Fruit fly (Drosophila melanogaster) whole organism, embryonic: ENCODE data around the gene CG31886.

Source experiments
- Ada2b ChIP-seq: fragments of 200-800 bp; sonication (Bioruptor generic); IDR thresholded peaks from 2 replicates; pipeline ENCODE4 v1.3.6; 2022; ENCODE audit warnings: missing biosample characterization, missing genetic modification characterization
- Adf1 ChIP-seq: fragments of 200-800 bp; sonication (Bioruptor generic); IDR thresholded peaks from 2 replicates; pipeline ENCODE4 v1.3.6; 2022; ENCODE audit warnings: missing biosample characterization, missing genetic modification characterization
- Bteb2 ChIP-seq: fragments of 200-800 bp; sonication (Bioruptor generic); optimal IDR thresholded peaks from 2 replicates; lab custom pipeline; 2016; ENCODE audit warnings: missing biosample characterization, missing genetic modification characterization
- CG1024 ChIP-seq: fragments of 200-800 bp; sonication (Bioruptor generic); IDR thresholded peaks from 2 replicates; pipeline ENCODE4 v1.3.6; 2022; ENCODE audit warnings: missing biosample characterization, missing genetic modification characterization
- CG10267 ChIP-seq: fragments of 200-800 bp; sonication (Bioruptor generic); optimal IDR thresholded peaks from 2 replicates; lab custom pipeline; 2018; ENCODE audit warnings: missing biosample characterization, mild to moderate bottlenecking, missing genetic modification characterization, moderate library complexity
- CG10959 ChIP-seq: fragments of 200-800 bp; sonication (Bioruptor generic); IDR thresholded peaks from 2 replicates; pipeline ENCODE4 v1.3.6; 2022; ENCODE audit warnings: missing biosample characterization, missing genetic modification characterization
- CG12236 ChIP-seq: fragments of 200-800 bp; sonication (Bioruptor generic); optimal IDR thresholded peaks from 2 replicates; lab custom pipeline; 2016; ENCODE audit warnings: missing biosample characterization, missing genetic modification characterization
- CG12744 ChIP-seq: fragments of 200-800 bp; sonication (Bioruptor generic); optimal IDR thresholded peaks from 2 replicates; lab custom pipeline; 2016; ENCODE audit warnings: missing biosample characterization, missing genetic modification characterization
- CG13894 ChIP-seq: fragments of 200-800 bp; sonication (Bioruptor generic); optimal IDR thresholded peaks from 3 replicates; lab custom pipeline; 2018; ENCODE audit warnings: missing biosample characterization, mild to moderate bottlenecking, missing genetic modification characterization, moderate library complexity
- CG17829 ChIP-seq: fragments of 200-800 bp; optimal IDR thresholded peaks from 2 replicates; lab custom pipeline; 2019; ENCODE audit warnings: missing biosample characterization, mild to moderate bottlenecking, missing genetic modification characterization, moderate library complexity
- CG18764 ChIP-seq: fragments of 200-800 bp; sonication (Bioruptor generic); optimal IDR thresholded peaks from 3 replicates; lab custom pipeline; 2016; ENCODE audit warnings: missing biosample characterization, missing genetic modification characterization
- CG2202 ChIP-seq: fragments of 200-800 bp; sonication (Bioruptor generic); optimal IDR thresholded peaks from 2 replicates; lab custom pipeline; 2018; ENCODE audit warnings: missing biosample characterization, mild to moderate bottlenecking, missing genetic modification characterization
- CG2712 ChIP-seq: fragments of 200-800 bp; optimal IDR thresholded peaks from 3 replicates; lab custom pipeline; 2019; ENCODE audit warnings: missing biosample characterization, mild to moderate bottlenecking, missing genetic modification characterization, moderate library complexity
- CG2875 ChIP-seq: fragments of 200-800 bp; sonication (Bioruptor generic); optimal IDR thresholded peaks from 2 replicates; lab custom pipeline; 2017; ENCODE audit warnings: missing biosample characterization, mild to moderate bottlenecking, missing genetic modification characterization, missing genetic modification reagents
- CG3281 ChIP-seq: fragments of 200-800 bp; sonication (Bioruptor generic); optimal IDR thresholded peaks from 3 replicates; lab custom pipeline; 2017; ENCODE audit warnings: missing biosample characterization, mild to moderate bottlenecking, missing genetic modification characterization
- CG3838 ChIP-seq: fragments of 200-800 bp; sonication (Bioruptor generic); optimal IDR thresholded peaks from 3 replicates; lab custom pipeline; 2016; ENCODE audit warnings: missing biosample characterization, missing genetic modification characterization
- CG4404 ChIP-seq: fragments of 200-800 bp; sonication (Bioruptor generic); IDR thresholded peaks from 2 replicates; pipeline ENCODE4 v1.3.6; 2022; ENCODE audit warnings: missing biosample characterization, missing genetic modification characterization
- CG5245 ChIP-seq: fragments of 200-800 bp; sonication (Bioruptor generic); optimal IDR thresholded peaks from 3 replicates; lab custom pipeline; 2016; ENCODE audit warnings: missing biosample characterization, missing genetic modification characterization
- CG8388 ChIP-seq: fragments of 200-800 bp; sonication (Bioruptor generic); optimal IDR thresholded peaks from 2 replicates; lab custom pipeline; 2019; ENCODE audit warnings: missing biosample characterization, mild to moderate bottlenecking, missing genetic modification characterization, moderate library complexity
- CG8478 ChIP-seq: fragments of >200 bp; optimal IDR thresholded peaks from 2 replicates; lab custom pipeline; 2018
- CG8765 ChIP-seq: fragments of 200-800 bp; sonication (Bioruptor generic); IDR thresholded peaks from 2 replicates; pipeline ENCODE4 v1.3.6; 2022; ENCODE audit warnings: missing biosample characterization, missing genetic modification characterization
- CG9215 ChIP-seq: fragments of 200-800 bp; sonication (Bioruptor generic); IDR thresholded peaks from 2 replicates; pipeline ENCODE4 v1.3.6; 2022; ENCODE audit warnings: missing biosample characterization, missing genetic modification characterization
- Deaf1 ChIP-seq: fragments of 200-800 bp; optimal IDR thresholded peaks from 3 replicates; lab custom pipeline; 2019; ENCODE audit warnings: missing biosample characterization, mild to moderate bottlenecking, missing genetic modification characterization, moderate library complexity
- Dip2 ChIP-seq: fragments of 200-800 bp; sonication (Bioruptor generic); IDR thresholded peaks from 2 replicates; pipeline ENCODE4 v1.3.6; 2022; ENCODE audit warnings: missing biosample characterization, missing genetic modification characterization
- Doc3 ChIP-seq: fragments of 200-800 bp; sonication (Bioruptor generic); IDR thresholded peaks from 3 replicates; pipeline ENCODE4 v1.3.6; 2022; ENCODE audit warnings: missing biosample characterization, missing genetic modification characterization; ENCODE audit not compliant: partially characterized antibody
- Lim3 ChIP-seq: fragments of 200-800 bp; sonication (Bioruptor generic); IDR thresholded peaks from 2 replicates; pipeline ENCODE4 v1.3.6; 2022; ENCODE audit warnings: missing biosample characterization, missing genetic modification characterization
- Mrtf ChIP-seq: fragments of 200-800 bp; sonication (Bioruptor generic); IDR thresholded peaks from 3 replicates; pipeline ENCODE4 v1.3.6; 2022; ENCODE audit warnings: missing biosample characterization, missing genetic modification characterization
- NC2α ChIP-seq: fragments of 200-800 bp; sonication (Bioruptor generic); optimal IDR thresholded peaks from 2 replicates; lab custom pipeline; 2016; ENCODE audit warnings: missing biosample characterization, missing genetic modification characterization
- Pdp1 ChIP-seq, 2 experiments: fragments of 200-800 bp; sonication (Bioruptor generic); optimal IDR thresholded peaks; 3 replicates each; lab custom pipeline; 2016; ENCODE audit warnings: missing biosample characterization in 2 of 2, missing genetic modification characterization in 2 of 2, mild to moderate bottlenecking in 1 of 2, moderate library complexity in 1 of 2
- Six4 ChIP-seq: fragments of 200-800 bp; sonication (Bioruptor generic); optimal IDR thresholded peaks from 2 replicates; lab custom pipeline; 2016; ENCODE audit warnings: missing biosample characterization, missing genetic modification characterization
- Sry-β ChIP-seq: fragments of 200-800 bp; sonication (Bioruptor generic); optimal IDR thresholded peaks from 2 replicates; lab custom pipeline; 2018; ENCODE audit warnings: missing biosample characterization, mild to moderate bottlenecking, missing genetic modification characterization, moderate library complexity
- al ChIP-seq: fragments of 200-800 bp; sonication (Bioruptor generic); IDR thresholded peaks from 2 replicates; pipeline ENCODE4 v1.3.6; 2022; ENCODE audit warnings: missing biosample characterization, missing genetic modification characterization
- bab2 ChIP-seq: fragments of 200-800 bp; sonication (Bioruptor generic); optimal IDR thresholded peaks from 2 replicates; lab custom pipeline; 2016; ENCODE audit warnings: missing biosample characterization, missing genetic modification characterization
- chn ChIP-seq: fragments of 200-800 bp; sonication (Bioruptor generic); optimal IDR thresholded peaks from 2 replicates; lab custom pipeline; 2016; ENCODE audit warnings: missing biosample characterization, missing genetic modification characterization
- crol ChIP-seq: fragments of 200-800 bp; sonication (Bioruptor generic); IDR thresholded peaks from 2 replicates; pipeline ENCODE4 v1.3.6; 2022; ENCODE audit warnings: missing biosample characterization, missing genetic modification characterization
- dmrt99B ChIP-seq: fragments of 200-800 bp; sonication (Bioruptor generic); optimal IDR thresholded peaks from 2 replicates; lab custom pipeline; 2018; ENCODE audit warnings: missing biosample characterization, mild to moderate bottlenecking, missing genetic modification characterization, moderate library complexity
- en ChIP-seq: fragments of 200-800 bp; sonication (Bioruptor generic); optimal IDR thresholded peaks from 2 replicates; lab custom pipeline; 2016; ENCODE audit warnings: missing biosample characterization, missing genetic modification characterization
- gce ChIP-seq: fragments of 200-800 bp; sonication (Bioruptor generic); IDR thresholded peaks from 3 replicates; pipeline ENCODE4 v1.3.6; 2022; ENCODE audit warnings: missing biosample characterization, missing genetic modification characterization
- kay ChIP-seq: fragments of 200-800 bp; sonication (Bioruptor generic); optimal IDR thresholded peaks from 2 replicates; lab custom pipeline; 2016; ENCODE audit warnings: missing biosample characterization, missing genetic modification characterization
- kni ChIP-seq: fragments of 200-800 bp; sonication (Bioruptor generic); optimal IDR thresholded peaks from 3 replicates; lab custom pipeline; 2017; ENCODE audit warnings: mild to moderate bottlenecking, missing biosample characterization, missing genetic modification reagents, missing genetic modification characterization
- lilli ChIP-seq: fragments of 200-800 bp; sonication (Bioruptor generic); optimal IDR thresholded peaks from 3 replicates; lab custom pipeline; 2016; ENCODE audit warnings: missing biosample characterization, missing genetic modification characterization
- nmo ChIP-seq: fragments of 200-800 bp; sonication (Bioruptor generic); optimal IDR thresholded peaks from 2 replicates; lab custom pipeline; 2018; ENCODE audit warnings: missing biosample characterization, mild to moderate bottlenecking, missing genetic modification characterization, moderate library complexity
- nom ChIP-seq: fragments of 200-800 bp; sonication (Bioruptor generic); optimal IDR thresholded peaks from 2 replicates; lab custom pipeline; 2017; ENCODE audit warnings: missing biosample characterization, missing genetic modification characterization, mild to moderate bottlenecking, moderate library complexity, missing genetic modification reagents
- otp ChIP-seq: fragments of 200-800 bp; sonication (Bioruptor generic); IDR thresholded peaks from 3 replicates; pipeline ENCODE4, ENCODE4 v1.3.6; 2022; ENCODE audit warnings: missing biosample characterization, missing genetic modification characterization
- repo ChIP-seq: fragments of 200-800 bp; sonication (Bioruptor generic); optimal IDR thresholded peaks from 2 replicates; lab custom pipeline; 2016; ENCODE audit warnings: missing biosample characterization, missing genetic modification characterization
- salm ChIP-seq: fragments of 200-800 bp; sonication (Bioruptor generic); optimal IDR thresholded peaks from 2 replicates; lab custom pipeline; 2018; ENCODE audit warnings: missing biosample characterization, mild to moderate bottlenecking, missing genetic modification characterization
- sc ChIP-seq, 3 experiments: fragments of >200 bp in 2 of 3; fragments of 200-800 bp in 1 of 3; sonication (Bioruptor generic) in 1 of 3; optimal IDR thresholded peaks; 2 replicates in 2 of 3; 3 replicates in 1 of 3; lab custom pipeline; 2017; ENCODE audit warnings: mild to moderate bottlenecking in 1 of 3, missing biosample characterization in 1 of 3, missing genetic modification characterization in 1 of 3, missing genetic modification reagents in 1 of 3
- schlank ChIP-seq: fragments of 200-800 bp; sonication (Bioruptor generic); optimal IDR thresholded peaks from 2 replicates; lab custom pipeline; 2018; ENCODE audit warnings: missing biosample characterization, mild to moderate bottlenecking, missing genetic modification characterization
- stc ChIP-seq: fragments of 200-800 bp; sonication (Bioruptor generic); IDR thresholded peaks from 2 replicates; pipeline ENCODE4 v1.3.6; 2022; ENCODE audit warnings: missing biosample characterization, missing genetic modification characterization
- tna ChIP-seq: fragments of 200-800 bp; sonication (Bioruptor generic); IDR thresholded peaks from 2 replicates; pipeline ENCODE4 v1.3.6; 2022; ENCODE audit warnings: missing biosample characterization, missing genetic modification characterization; ENCODE audit not compliant: partially characterized antibody
- tx ChIP-seq: fragments of 200-800 bp; sonication (Bioruptor generic); optimal IDR thresholded peaks from 2 replicates; lab custom pipeline; 2016; ENCODE audit warnings: missing biosample characterization, missing genetic modification characterization

The CG31886 gene

DNA sequence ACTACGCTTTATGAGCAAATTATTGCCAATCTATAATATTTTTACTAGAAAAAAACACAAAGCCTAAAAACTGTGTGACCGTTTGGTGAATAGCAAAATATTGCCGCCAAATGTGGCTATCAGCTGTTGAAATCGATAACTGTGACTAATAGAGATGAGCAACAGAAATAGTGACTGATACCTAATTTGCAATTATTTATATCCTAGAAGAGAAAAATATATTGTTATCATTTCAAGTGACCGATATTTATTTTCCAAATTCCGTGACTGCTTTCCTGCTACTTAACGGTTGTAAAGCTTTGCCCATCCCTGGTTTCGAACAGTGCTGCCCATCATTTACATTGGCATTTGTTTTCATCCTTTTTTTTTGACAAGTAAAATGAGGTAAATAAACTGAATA lies 38.4 kb upstream of the CG31886 start, which contains the start of the genes alien and CG18661 (continued):
- TF ChIP-seq Mrtf (peak; percentile 81), repo (GFP tag; lab: Kevin White, UChicago) (peak; percentile 84), crol (GFP tag; lab: Robert Waterston, UW) (peak; percentile 66), CG17829 (tag; lab: Kevin White, UChicago) (peak; percentile 64), stc (GFP tag; lab: Robert Waterston, UW) (peak; percentile 60), NC2α (GFP tag; lab: Kevin White, UChicago) (peak; percentile 36), bab2 (GFP tag; lab: Kevin White, UChicago) (peak; percentile 80), CG10959 (peak; percentile 88), CG4404 (GFP tag; lab: Robert Waterston, UW) (peak; percentile 87), tx (GFP tag; lab: Kevin White, UChicago) (peak; percentile 95), Sry-β (GFP tag; lab: Kevin White, UChicago) (peak; percentile 70), sc (optimal IDR thresholded peaks at IDR 0.05; lab: Kevin White, UChicago) (no peak), sc (GFP tag; optimal IDR thresholded peaks at IDR 0.05; lab: Kevin White, UChicago) (no peak), Dip2 (GFP tag; lab: Robert Waterston, UW) (no peak), nom (GFP tag; lab: Kevin White, UChicago) (no peak), CG2712 (tag; lab: Kevin White, UChicago) (peak; percentile 70), Pdp1 (GFP tag; optimal IDR thresholded peaks at IDR 0.05; lab: Kevin White, UChicago) (peak; percentile 75 to 97), CG1024 (GFP tag; lab: Robert Waterston, UW) (peak; percentile 95), CG10267 (tag; lab: Kevin White, UChicago) (peak; percentile 78), Ada2b (GFP tag; lab: Robert Waterston, UW) (peak; percentile 96), Lim3 (peak; percentile 82), CG8388 (GFP tag; lab: Kevin White, UChicago) (peak; percentile 46), CG2875 (GFP tag; lab: Kevin White, UChicago) (peak; percentile 11), CG8478 (lab: Kevin White, UChicago) (no peak), Bteb2 (GFP tag; lab: Kevin White, UChicago) (peak; percentile 67), kay (GFP tag; lab: Kevin White, UChicago) (peak; percentile 96), CG5245 (GFP tag; lab: Kevin White, UChicago) (peak; percentile 28), schlank (tag; lab: Kevin White, UChicago) (peak; percentile 66), Adf1 (GFP tag; lab: Robert Waterston, UW) (peak; percentile 55), lilli (GFP tag; lab: Kevin White, UChicago) (peak; percentile 96), al (GFP tag; lab: Robert Waterston, UW) (peak; percentile 88), CG12236 (GFP tag; lab: Kevin White, UChicago) (peak; percentile 60), chn (peak; percentile 86), CG3838 (GFP tag; lab: Kevin White, UChicago) (peak; percentile 74), CG9215 (GFP tag; lab: Robert Waterston, UW) (peak; percentile 90), nmo (peak; percentile 82), Six4 (GFP tag; lab: Kevin White, UChicago) (peak; percentile 45), CG8765 (GFP tag; lab: Robert Waterston, UW) (peak; percentile 88), CG18764 (GFP tag; lab: Kevin White, UChicago) (peak; percentile 48), CG13894 (tag; lab: Kevin White, UChicago) (peak; percentile 72), CG12744 (peak; percentile 91), en (peak; percentile 47), CG2202 (tag; lab: Kevin White, UChicago) (no peak), CG3281 (GFP tag; lab: Kevin White, UChicago) (peak; percentile 35), Deaf1 (tag; lab: Kevin White, UChicago) (peak; percentile 14), dmrt99B (peak; percentile 76), kni (GFP tag; lab: Kevin White, UChicago) (no peak), tna (GFP tag; lab: Robert Waterston, UW) (no peak), Doc3 (GFP tag; lab: Robert Waterston, UW) (no peak), otp (peak; percentile 90), salm (tag; lab: Kevin White, UChicago) (peak; percentile 21), gce (GFP tag; lab: Robert Waterston, UW) (peak; percentile 58; the same call in 2 of the 3 replicates)
